Fruit fly (Drosophila melanogaster): ENCODE measurements around the gene Myc.

Myc gene

dm6 chrX:3349598-3350237, 23.2 kb upstream of the Myc start (continued):
- TF ChIP-seq Blimp-1 (GFP tag; optimal IDR thresholded peaks at IDR 0.05), result peak; percentile 28
- TF ChIP-seq corto (GFP tag; optimal IDR thresholded peaks at IDR 0.05), result no peak
- no peak for TF ChIP-seq CG12155 (GFP tag; optimal IDR thresholded peaks at IDR 0.05)
- peak; percentile 80 for TF ChIP-seq sqz (GFP tag; optimal IDR thresholded peaks at IDR 0.05)
- TF ChIP-seq CG6654 (GFP tag; optimal IDR thresholded peaks at IDR 0.05), result no peak
- TF ChIP-seq cas (GFP tag; IDR thresholded peaks at IDR 0.05), result no peak
- TF ChIP-seq Myb (GFP tag; optimal IDR thresholded peaks at IDR 0.05), result no peak
- no peak for TF ChIP-seq da (GFP tag; optimal IDR thresholded peaks at IDR 0.05)
- no peak for TF ChIP-seq ttk (GFP tag; IDR thresholded peaks at IDR 0.05)
- TF ChIP-seq CG1647 (GFP tag; optimal IDR thresholded peaks at IDR 0.05), result no peak
- TF ChIP-seq CG34224 (GFP tag; IDR thresholded peaks at IDR 0.05; ENCODE audit: partially characterized antibody), result no peak
- peak; percentile 71 for TF ChIP-seq CG17359 (tag; optimal IDR thresholded peaks at IDR 0.05)
- TF ChIP-seq CrebB (tag; optimal IDR thresholded peaks at IDR 0.05), result no peak
- TF ChIP-seq bbx (GFP tag; IDR thresholded peaks at IDR 0.05; ENCODE audit: partially characterized antibody), result no peak
- no peak for TF ChIP-seq CG31224 (GFP tag; IDR thresholded peaks at IDR 0.05)
- TF ChIP-seq crol (GFP tag; IDR thresholded peaks at IDR 0.05), result peak; percentile 68; the same call in 1 of the 2 replicates
- TF ChIP-seq CG11456 (GFP tag; IDR thresholded peaks at IDR 0.05), result no peak
- TF ChIP-seq crp (GFP tag; optimal IDR thresholded peaks at IDR 0.05), result no peak
- no peak for TF ChIP-seq CG9437 (GFP tag; optimal IDR thresholded peaks at IDR 0.05)
- peak; percentile 35 for TF ChIP-seq Med (GFP tag)
- TF ChIP-seq HLH54F (GFP tag; optimal IDR thresholded peaks at IDR 0.05), result no peak
- TF ChIP-seq so (GFP tag; IDR thresholded peaks at IDR 0.05), result no peak
- no peak for TF ChIP-seq lov (optimal IDR thresholded peaks at IDR 0.05)
- TF ChIP-seq lov (GFP tag; IDR thresholded peaks at IDR 0.05), result no peak
- no peak for TF ChIP-seq Lpt (GFP tag; optimal IDR thresholded peaks at IDR 0.05)
- no peak for TF ChIP-seq CG12299 (tag; optimal IDR thresholded peaks at IDR 0.05)
- TF ChIP-seq nom (GFP tag; optimal IDR thresholded peaks at IDR 0.05), result no peak
- TF ChIP-seq CG17912 (GFP tag; optimal IDR thresholded peaks at IDR 0.05), result no peak
- TF ChIP-seq lilli (GFP tag; optimal IDR thresholded peaks at IDR 0.05), result no peak
- TF ChIP-seq tio (GFP tag; optimal IDR thresholded peaks at IDR 0.05), result no peak
- no peak for TF ChIP-seq CG12071 (GFP tag; optimal IDR thresholded peaks at IDR 0.05)
- no peak for TF ChIP-seq CG16815 (GFP tag; optimal IDR thresholded peaks at IDR 0.05)
- TF ChIP-seq CG2199 (GFP tag; IDR thresholded peaks at IDR 0.05), result 0 out of 3 replicates have a peak, but pooled peaks have one; percentile 68
- no peak for TF ChIP-seq CG9797 (GFP tag; optimal IDR thresholded peaks at IDR 0.05)
- TF ChIP-seq Fer3 (tag; optimal IDR thresholded peaks at IDR 0.05), result no peak
- no peak for TF ChIP-seq CG30020 (tag; optimal IDR thresholded peaks at IDR 0.05)
- TF ChIP-seq Bdp1 (GFP tag; optimal IDR thresholded peaks at IDR 0.05), result no peak
- no peak for TF ChIP-seq Dfd (GFP tag; optimal IDR thresholded peaks at IDR 0.05)
- no peak for TF ChIP-seq CG10147 (GFP tag; optimal IDR thresholded peaks at IDR 0.05)
- TF ChIP-seq disco-r (GFP tag; optimal IDR thresholded peaks at IDR 0.05), result no peak
- TF ChIP-seq CG9876 (GFP tag; optimal IDR thresholded peaks at IDR 0.05), result no peak
- no peak for TF ChIP-seq CG2202 (tag; optimal IDR thresholded peaks at IDR 0.05)
- TF ChIP-seq CG1832 (GFP tag; optimal IDR thresholded peaks at IDR 0.05), result no peak
- no peak for TF ChIP-seq pb (GFP tag; optimal IDR thresholded peaks at IDR 0.05)
- TF ChIP-seq schlank (tag; optimal IDR thresholded peaks at IDR 0.05), result no peak
- no peak for TF ChIP-seq zfh1 (GFP tag; IDR thresholded peaks at IDR 0.05)
- TF ChIP-seq CG8281 (tag; optimal IDR thresholded peaks at IDR 0.05), result peak; percentile 97
- no peak for TF ChIP-seq B-H1 (GFP tag; IDR thresholded peaks at IDR 0.05)
- no peak for TF ChIP-seq mam (GFP tag; optimal IDR thresholded peaks at IDR 0.05)
- TF ChIP-seq ase (GFP tag; IDR thresholded peaks at IDR 0.05), result no peak
